Worm (Caenorhabditis elegans) whole organism, young adult: Measurements from ENCODE around the gene Y47D3A.31.

Source experiments
- B0336.3 ChIP-seq: fragments of 200-800 bp; sonication (Bioruptor generic); IDR thresholded peaks from 2 replicates; pipeline ENCODE4 v1.3.6; 2022; ENCODE audit warnings: missing genetic modification characterization, missing compliant biosample characterization
- D2030.7 ChIP-seq: fragments of 200-800 bp; sonication (Bioruptor generic); IDR thresholded peaks from 2 replicates; pipeline ENCODE4 v1.3.6; 2022; ENCODE audit warnings: missing genetic modification reagents, missing genetic modification characterization, missing compliant biosample characterization
- F10E7.11 ChIP-seq: sonication (generic microtip); optimal IDR thresholded peaks from 2 replicates; lab custom pipeline; 2017; ENCODE audit warnings: mild to moderate bottlenecking, missing genetic modification characterization, moderate library complexity, missing compliant biosample characterization
- F37B4.10 ChIP-seq: fragments of 200-800 bp; sonication (Bioruptor generic); IDR thresholded peaks from 2 replicates; pipeline ENCODE4 v1.3.6; 2022; ENCODE audit warnings: missing genetic modification characterization, missing compliant biosample characterization
- F49E8.2 ChIP-seq: sonication (generic microtip); optimal IDR thresholded peaks from 3 replicates; lab custom pipeline; 2017; ENCODE audit warnings: missing genetic modification characterization, mild to moderate bottlenecking, missing compliant biosample characterization, antibody characterized with exemption, moderate library complexity; ENCODE audit not compliant: insufficient read depth
- F52B5.7 ChIP-seq: sonication (generic microtip); optimal IDR thresholded peaks from 2 replicates; lab custom pipeline; 2016; ENCODE audit warnings: mild to moderate bottlenecking, missing genetic modification characterization, missing compliant biosample characterization
- T07F8.4 ChIP-seq: sonication (generic microtip); optimal IDR thresholded peaks from 2 replicates; lab custom pipeline; 2016; ENCODE audit warnings: mild to moderate bottlenecking, missing genetic modification characterization, moderate library complexity, missing compliant biosample characterization
- Y53F4B.3 ChIP-seq: fragments of 200-800 bp; sonication (Bioruptor generic); IDR thresholded peaks from 2 replicates; pipeline ENCODE4 v1.3.6; 2022; ENCODE audit warnings: missing genetic modification reagents, missing genetic modification characterization, missing compliant biosample characterization
- Y53G8AR.9 ChIP-seq: fragments of 200-800 bp; sonication (Bioruptor generic); conservative IDR thresholded peaks from 2 replicates; pipeline ENCODE4 v1.3.6; 2022; ENCODE audit warnings: missing genetic modification reagents, missing genetic modification characterization, missing compliant biosample characterization
- Y95B8A.8 ChIP-seq: fragments of 200-800 bp; sonication (Bioruptor generic); IDR thresholded peaks from 2 replicates; pipeline ENCODE4 v1.3.6; 2022; ENCODE audit warnings: missing genetic modification reagents, missing genetic modification characterization, missing compliant biosample characterization
- aptf-2 ChIP-seq: fragments of 200-800 bp; sonication (Bioruptor generic); conservative IDR thresholded peaks from 2 replicates; pipeline ENCODE4 v1.3.6; 2022; ENCODE audit warnings: missing genetic modification reagents, missing genetic modification characterization, missing compliant biosample characterization
- attf-3 ChIP-seq: fragments of 200-800 bp; sonication (Bioruptor generic); conservative IDR thresholded peaks from 2 replicates; pipeline ENCODE4 v1.3.6; 2022; ENCODE audit warnings: missing genetic modification reagents, missing genetic modification characterization, missing compliant biosample characterization
- attf-5 ChIP-seq: fragments of 200-800 bp; sonication (Bioruptor generic); optimal IDR thresholded peaks from 2 replicates; lab custom pipeline; 2018; ENCODE audit warnings: mild to moderate bottlenecking, missing genetic modification characterization, missing compliant biosample characterization
- bed-1 ChIP-seq: fragments of 200-800 bp; sonication (Bioruptor generic); IDR thresholded peaks from 2 replicates; pipeline ENCODE4 v1.3.6; 2022; ENCODE audit warnings: missing genetic modification reagents, missing genetic modification characterization, missing compliant biosample characterization
- cebp-1 ChIP-seq, 2 experiments: fragments of 200-800 bp in 1 of 2; sonication (Bioruptor generic) in 1 of 2; sonication (generic microtip) in 1 of 2; IDR thresholded peaks in 1 of 2; optimal IDR thresholded peaks in 1 of 2; 2 replicates each; pipeline versions ENCODE4 v1.3.6 to Lab custom; 2017 to 2022; ENCODE audit warnings: missing compliant biosample characterization in 2 of 2, missing genetic modification characterization in 2 of 2, mild to moderate bottlenecking in 1 of 2, missing genetic modification reagents in 1 of 2, moderate library complexity in 1 of 2
- ceh-91 ChIP-seq: fragments of 200-800 bp; sonication (Bioruptor generic); IDR thresholded peaks from 2 replicates; pipeline ENCODE4 v1.3.6; 2022; ENCODE audit warnings: missing genetic modification reagents, missing genetic modification characterization, missing compliant biosample characterization
- die-1 ChIP-seq: sonication (generic microtip); optimal IDR thresholded peaks from 2 replicates; lab custom pipeline; 2016; ENCODE audit warnings: missing genotype, mild to moderate bottlenecking, missing genetic modification characterization, missing compliant biosample characterization
- dox-1 ChIP-seq: fragments of 200-800 bp; sonication (Bioruptor generic); IDR thresholded peaks from 2 replicates; pipeline ENCODE4 v1.3.6; 2022; ENCODE audit warnings: missing genetic modification reagents, missing genetic modification characterization, missing compliant biosample characterization
- dpff-1 ChIP-seq: sonication (generic microtip); optimal IDR thresholded peaks from 2 replicates; lab custom pipeline; 2017; ENCODE audit warnings: mild to moderate bottlenecking, missing genetic modification characterization, missing compliant biosample characterization
- efl-1 ChIP-seq: fragments of 150-350 bp; optimal IDR thresholded peaks from 2 replicates; lab custom pipeline; 2014; ENCODE audit warnings: missing biosample characterization, missing genetic modification reagents, missing genetic modification characterization
- egl-44 ChIP-seq: fragments of 200-800 bp; sonication (Bioruptor generic); IDR thresholded peaks from 2 replicates; pipeline ENCODE4 v1.3.6; 2022; ENCODE audit warnings: missing genetic modification reagents, missing genetic modification characterization, missing compliant biosample characterization
- ets-4 ChIP-seq: fragments of 200-800 bp; sonication (Bioruptor generic); optimal IDR thresholded peaks from 2 replicates; lab custom pipeline; 2018; ENCODE audit warnings: mild to moderate bottlenecking, missing genetic modification characterization, missing compliant biosample characterization
- gei-17 ChIP-seq: fragments of 200-800 bp; sonication (Bioruptor generic); optimal IDR thresholded peaks from 2 replicates; lab custom pipeline; 2018; ENCODE audit warnings: mild to moderate bottlenecking, missing genetic modification characterization, missing compliant biosample characterization
- hmg-20 ChIP-seq: fragments of 200-800 bp; sonication (Bioruptor generic); IDR thresholded peaks from 2 replicates; pipeline ENCODE4 v1.3.6; 2022; ENCODE audit warnings: missing genetic modification reagents, missing genetic modification characterization, missing compliant biosample characterization
- lag-1 ChIP-seq: fragments of 200-800 bp; sonication (Bioruptor generic); IDR thresholded peaks from 2 replicates; pipeline ENCODE4 v1.3.6; 2022; ENCODE audit warnings: missing genetic modification reagents, missing genetic modification characterization, missing compliant biosample characterization
- lin-26 ChIP-seq: fragments of 200-800 bp; sonication (Bioruptor generic); IDR thresholded peaks from 2 replicates; pipeline ENCODE4 v1.3.6; 2022; ENCODE audit warnings: missing genetic modification reagents, missing genetic modification characterization, missing compliant biosample characterization
- lin-35 ChIP-seq, 3 experiments: fragments of 150-350 bp in 2 of 3; sonication (generic microtip) in 1 of 3; optimal IDR thresholded peaks; 2 replicates each; lab custom pipeline; 2014 to 2018; ENCODE audit warnings: missing biosample characterization in 3 of 3, missing genetic modification characterization in 3 of 3, missing genetic modification reagents in 3 of 3
- lin-54 ChIP-seq: fragments of 200-800 bp; sonication (Bioruptor generic); optimal IDR thresholded peaks from 2 replicates; lab custom pipeline; 2018; ENCODE audit warnings: mild to moderate bottlenecking, missing genetic modification characterization, missing compliant biosample characterization
- mel-28 ChIP-seq: sonication (generic microtip); optimal IDR thresholded peaks from 2 replicates; lab custom pipeline; 2016; ENCODE audit warnings: borderline replicate concordance, mild to moderate bottlenecking, missing genetic modification characterization, missing compliant biosample characterization
- mxl-1 ChIP-seq: sonication (generic microtip); optimal IDR thresholded peaks from 2 replicates; lab custom pipeline; 2016; ENCODE audit warnings: missing genetic modification characterization, missing compliant biosample characterization
- nfya-1 ChIP-seq: sonication (generic microtip); optimal IDR thresholded peaks from 2 replicates; lab custom pipeline; 2017; ENCODE audit warnings: antibody characterized with exemption, missing compliant biosample characterization, missing genetic modification characterization, borderline replicate concordance; ENCODE audit not compliant: insufficient read depth
- nfyb-1 ChIP-seq: fragments of 200-800 bp; sonication (Bioruptor generic); IDR thresholded peaks from 2 replicates; pipeline ENCODE4 v1.3.6; 2022; ENCODE audit warnings: missing genetic modification reagents, missing genetic modification characterization, missing compliant biosample characterization
- nhr-120 ChIP-seq: fragments of 200-800 bp; sonication (Bioruptor generic); IDR thresholded peaks from 2 replicates; pipeline ENCODE4 v1.3.6; 2022; ENCODE audit warnings: missing genetic modification characterization, missing compliant biosample characterization
- nhr-90 ChIP-seq: sonication (generic microtip); optimal IDR thresholded peaks from 2 replicates; lab custom pipeline; 2016; ENCODE audit warnings: missing genotype, mild to moderate bottlenecking, missing genetic modification characterization, missing compliant biosample characterization
- repo-1 ChIP-seq: sonication (generic microtip); optimal IDR thresholded peaks from 2 replicates; lab custom pipeline; 2017; ENCODE audit warnings: mild to moderate bottlenecking, missing genetic modification characterization, missing compliant biosample characterization
- snpc-1.1 ChIP-seq: sonication (generic microtip); optimal IDR thresholded peaks from 2 replicates; lab custom pipeline; 2017; ENCODE audit warnings: missing genetic modification characterization, mild to moderate bottlenecking, missing compliant biosample characterization, antibody characterized with exemption, moderate library complexity, missing genotype, missing genetic modification reagents; ENCODE audit not compliant: insufficient read depth
- snpc-1.3 ChIP-seq: sonication (generic microtip); optimal IDR thresholded peaks from 2 replicates; lab custom pipeline; 2017; ENCODE audit warnings: missing genetic modification characterization, mild to moderate bottlenecking, missing compliant biosample characterization, antibody characterized with exemption, moderate library complexity, missing genotype, missing genetic modification reagents; ENCODE audit not compliant: insufficient read depth
- tbp1 ChIP-seq: fragments of 200-800 bp; sonication (Bioruptor generic); optimal IDR thresholded peaks from 2 replicates; lab custom pipeline; 2018; ENCODE audit warnings: mild to moderate bottlenecking, missing genetic modification characterization, missing compliant biosample characterization
- tbx-9 ChIP-seq: sonication (generic microtip); optimal IDR thresholded peaks from 2 replicates; lab custom pipeline; 2016; ENCODE audit warnings: borderline replicate concordance, missing genetic modification characterization, inconsistent platforms, missing compliant biosample characterization
- unc-130 ChIP-seq: sonication (generic microtip); optimal IDR thresholded peaks from 2 replicates; lab custom pipeline; 2016; ENCODE audit warnings: missing genetic modification reagents, missing genetic modification characterization, missing compliant biosample characterization
- unc-62 ChIP-seq: fragments of 150-350 bp; optimal IDR thresholded peaks from 2 replicates; lab custom pipeline; 2014; ENCODE audit warnings: missing biosample characterization, missing genetic modification reagents, missing genetic modification characterization
- xnd-1 ChIP-seq: sonication (generic microtip); optimal IDR thresholded peaks from 2 replicates; lab custom pipeline; 2016; ENCODE audit warnings: missing genotype, missing genetic modification reagents, missing genetic modification characterization, missing compliant biosample characterization
- zim-3 ChIP-seq: sonication (generic microtip); optimal IDR thresholded peaks from 2 replicates; lab custom pipeline; 2017; ENCODE audit warnings: mild to moderate bottlenecking, missing genetic modification characterization, moderate library complexity, missing compliant biosample characterization
- ztf-18 ChIP-seq: sonication (generic microtip); optimal IDR thresholded peaks from 2 replicates; lab custom pipeline; 2016; ENCODE audit warnings: missing genotype, mild to moderate bottlenecking, missing genetic modification characterization, missing compliant biosample characterization
- ztf-25 ChIP-seq: fragments of 200-800 bp; sonication (Bioruptor generic); IDR thresholded peaks from 2 replicates; pipeline ENCODE4 v1.3.6; 2022; ENCODE audit warnings: missing genetic modification reagents, missing genetic modification characterization, missing compliant biosample characterization
- ztf-3 ChIP-seq: fragments of 200-800 bp; sonication (Bioruptor generic); optimal IDR thresholded peaks from 2 replicates; lab custom pipeline; 2018; ENCODE audit warnings: mild to moderate bottlenecking, missing genetic modification characterization, missing compliant biosample characterization
- ztf-6 ChIP-seq: fragments of 200-800 bp; sonication (Bioruptor generic); IDR thresholded peaks from 2 replicates; pipeline ENCODE4 v1.3.6; 2022; ENCODE audit warnings: missing genetic modification reagents, missing genetic modification characterization, missing compliant biosample characterization

Gene Y47D3A.31

DNA sequence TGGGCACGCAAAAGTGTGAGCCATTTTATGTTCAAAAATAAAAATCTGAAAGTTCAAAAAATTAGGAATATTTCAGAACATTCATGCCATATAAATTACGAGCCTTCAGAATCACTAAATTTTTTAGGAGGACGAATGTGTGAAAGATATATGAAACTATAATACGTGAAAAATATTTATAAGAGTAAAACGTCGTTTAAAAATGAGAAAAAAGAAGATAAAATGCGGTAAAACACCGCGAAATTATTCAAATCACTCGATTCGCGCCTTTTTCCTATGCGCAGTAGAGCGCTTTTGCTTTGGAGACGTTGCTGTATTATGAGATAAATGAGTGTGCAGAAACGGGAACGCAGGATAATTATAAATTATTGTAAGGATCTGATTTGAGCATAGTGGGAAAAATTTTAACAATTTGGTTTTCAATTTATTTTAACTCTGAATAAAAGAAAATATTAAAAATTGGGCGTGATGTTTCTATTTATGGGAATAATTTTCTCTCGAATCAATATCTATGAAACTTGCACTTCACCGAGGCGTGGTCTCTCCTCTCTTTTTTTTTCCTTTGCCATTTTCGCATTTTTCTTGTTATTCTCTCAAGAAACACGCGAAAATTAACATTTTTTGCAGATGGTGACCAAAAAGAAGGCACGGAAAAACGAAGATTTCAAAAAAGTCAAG is 37.7 kb downstream of the Y47D3A.31 start, which contains the start of the genes sup-35 and Y48A6C.4:
TSS of gene sup-35 (minus strand) at position 51 of the 678 bp plus-strand sequence.
TSS of gene Y48A6C.4 (plus strand) at position 628 of the 678 bp plus-strand sequence.
- TF ChIP-seq tbx-9 (tag; lab: Kevin White, UChicago) (no peak), lin-54 (GFP tag; lab: Kevin White, UChicago) (peak; percentile 90), aptf-2 (0 out of 2 replicates have a peak, but pooled peaks have one; percentile 12), unc-130 (GFP tag; lab: Kevin White, UChicago) (peak; percentile 80), egl-44 (no peak), D2030.7 (peak; percentile 92), F52B5.7 (tag; lab: Kevin White, UChicago) (no peak), snpc-1.1 (tag; lab: Kevin White, UChicago) (peak; percentile 84), nfya-1 (tag; lab: Kevin White, UChicago) (no peak), Y95B8A.8 (GFP tag; lab: Robert Waterston, UW) (no peak), B0336.3 (GFP tag; lab: Robert Waterston, UW) (0 out of 2 replicates have a peak, but pooled peaks have one; percentile 15), F49E8.2 (tag; lab: Kevin White, UChicago) (no peak), xnd-1 (tag; lab: Kevin White, UChicago) (peak; percentile 14), Y53F4B.3 (GFP tag; lab: Robert Waterston, UW) (no peak), nhr-120 (GFP tag; lab: Robert Waterston, UW) (no peak), efl-1 (GFP tag; lab: Kevin White, UChicago) (peak; percentile 94), dox-1 (GFP tag; lab: Robert Waterston, UW) (peak; percentile 76), nfyb-1 (GFP tag; lab: Robert Waterston, UW) (no peak), ztf-25 (no peak), mel-28 (tag; lab: Kevin White, UChicago) (no peak), tbp1 (peak; percentile 52), lin-26 (GFP tag; lab: Robert Waterston, UW) (no peak), ztf-3 (GFP tag; lab: Kevin White, UChicago) (no peak), gei-17 (no peak), zim-3 (tag; lab: Kevin White, UChicago) (no peak), ets-4 (GFP tag; lab: Kevin White, UChicago) (no peak), attf-3 (GFP tag; lab: Robert Waterston, UW) (no peak), hmg-20 (GFP tag; lab: Robert Waterston, UW) (no peak), repo-1 (tag; lab: Kevin White, UChicago) (no peak), bed-1 (GFP tag; lab: Robert Waterston, UW) (no peak), ceh-91 (GFP tag; lab: Robert Waterston, UW) (peak; percentile 81), cebp-1 (GFP tag; IDR thresholded peaks at IDR 0.05; lab: Robert Waterston, UW) (no peak), cebp-1 (tag; optimal IDR thresholded peaks at IDR 0.05; lab: Kevin White, UChicago) (peak; percentile 49), nhr-90 (tag; lab: Kevin White, UChicago) (no peak), Y53G8AR.9 (GFP tag; lab: Robert Waterston, UW) (no peak), F37B4.10 (GFP tag; lab: Robert Waterston, UW) (no peak), dpff-1 (tag; lab: Kevin White, UChicago) (no peak), unc-62 (GFP tag; lab: Kevin White, UChicago) (no peak), attf-5 (GFP tag; lab: Kevin White, UChicago) (peak; percentile 80), lin-35 (GFP tag; optimal IDR thresholded peaks at IDR 0.05; lab: Kevin White, UChicago) (peak in 2 of 3 experiments; percentile 25 to 76), T07F8.4 (tag; lab: Kevin White, UChicago) (no peak), die-1 (tag; lab: Kevin White, UChicago) (no peak), mxl-1 (no peak), ztf-18 (tag; lab: Kevin White, UChicago) (peak; percentile 44), snpc-1.3 (tag; lab: Kevin White, UChicago) (peak; percentile 8), ztf-6 (GFP tag; lab: Robert Waterston, UW) (no peak), lag-1 (no peak), F10E7.11 (no peak)
